Worm (Caenorhabditis elegans) whole organism, L4 larva: Measurements from ENCODE around the gene F56C3.3.

Experiments used
- ama-1 ChIP-seq: fragments of 150-350 bp; optimal IDR thresholded peaks from 2 replicates; lab custom pipeline; 2014; ENCODE audit warnings: inconsistent platforms, mixed read lengths
- ceh-32 ChIP-seq: sonication (generic microtip); optimal IDR thresholded peaks from 2 replicates; lab custom pipeline; 2016; ENCODE audit warnings: mild to moderate bottlenecking, missing genetic modification characterization, missing compliant biosample characterization; ENCODE audit not compliant: poor library complexity
- dpl-1 ChIP-seq: fragments of 150-350 bp; optimal IDR thresholded peaks from 2 replicates; lab custom pipeline; 2014; ENCODE audit warnings: missing biosample characterization, missing genetic modification reagents, missing genetic modification characterization
- egl-27 ChIP-seq: sonication (generic microtip); optimal IDR thresholded peaks from 3 replicates; lab custom pipeline; 2017; ENCODE audit warnings: missing biosample characterization, missing genetic modification reagents, missing genetic modification characterization
- lir-3 ChIP-seq: sonication (generic microtip); optimal IDR thresholded peaks from 2 replicates; lab custom pipeline; 2016; ENCODE audit warnings: mild to moderate bottlenecking, missing genetic modification characterization, missing compliant biosample characterization
- nhr-42 ChIP-seq: fragments of 200-800 bp; sonication (Bioruptor generic); IDR thresholded peaks from 2 replicates; pipeline ENCODE4 v1.3.6; 2022; ENCODE audit warnings: missing genetic modification characterization, missing compliant biosample characterization
- snpc-1.2 ChIP-seq: fragments of 200-800 bp; sonication (Bioruptor generic); IDR thresholded peaks from 2 replicates; pipeline ENCODE4 v1.3.6; 2022; ENCODE audit warnings: missing genetic modification reagents, missing genetic modification characterization, missing compliant biosample characterization
- spr-1 ChIP-seq: sonication (generic microtip); optimal IDR thresholded peaks from 2 replicates; lab custom pipeline; 2016; ENCODE audit warnings: mild to moderate bottlenecking, missing genetic modification characterization, missing compliant biosample characterization
- tra-1 ChIP-seq: fragments of 200-800 bp; sonication (Bioruptor generic); IDR thresholded peaks from 2 replicates; pipeline ENCODE4 v1.3.6; 2022; ENCODE audit warnings: missing genetic modification reagents, missing genetic modification characterization, missing compliant biosample characterization
- unc-130 ChIP-seq: sonication (generic microtip); optimal IDR thresholded peaks from 2 replicates; lab custom pipeline; 2016; ENCODE audit warnings: missing genetic modification reagents, missing genetic modification characterization, missing compliant biosample characterization

DNA sequence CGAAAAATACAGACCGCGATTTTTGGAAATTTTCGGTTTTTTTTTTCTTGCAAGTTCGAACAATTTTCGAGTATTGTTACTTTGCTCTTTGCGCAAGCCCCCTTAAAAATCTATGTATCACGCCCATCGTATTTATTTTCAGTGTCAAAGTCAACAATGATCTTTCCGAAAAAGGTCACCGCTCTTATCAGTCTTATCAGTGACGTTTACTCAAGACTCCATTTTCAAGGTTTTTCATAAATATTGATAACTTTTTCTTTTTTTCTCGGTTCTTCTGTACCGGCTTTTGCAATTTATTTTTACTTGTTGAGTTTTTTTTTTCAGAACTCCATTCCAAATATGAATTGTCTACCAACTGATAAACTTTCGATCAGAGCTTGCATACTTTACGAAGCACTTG, 13.5 kb upstream of the F56C3.3 start, which contains the start of gene fbxa-190:
- TF ChIP-seq egl-27 (tag; lab: Kevin White, UChicago) (no peak), nhr-42 (GFP tag; lab: Robert Waterston, UW) (no peak), ceh-32 (tag; lab: Kevin White, UChicago) (no peak), snpc-1.2 (no peak), dpl-1 (GFP tag; lab: Kevin White, UChicago) (no peak), ama-1 (lab: Kevin White, UChicago) (no peak), unc-130 (GFP tag; lab: Kevin White, UChicago) (no peak), lir-3 (no peak), spr-1 (tag; lab: Kevin White, UChicago) (no peak), tra-1 (no peak)
